Worm (Caenorhabditis elegans): ENCODE results near the gene C32D5.12.

- TF ChIP-seq pha-4 (tag; optimal IDR thresholded peaks at IDR 0.05) (no peak), unc-3 (GFP tag; conservative IDR thresholded peaks at IDR 0.05) (no peak), unc-3 (tag; optimal IDR thresholded peaks at IDR 0.05) (no peak), lim-6 (tag; optimal IDR thresholded peaks at IDR 0.05) (no peak), lin-11 (tag; optimal IDR thresholded peaks at IDR 0.05) (no peak), ztf-16 (tag; optimal IDR thresholded peaks at IDR 0.05) (no peak), hlh-8 (tag; optimal IDR thresholded peaks at IDR 0.05) (no peak), ceh-9 (tag; optimal IDR thresholded peaks at IDR 0.05) (no peak), sdc-2 (tag; optimal IDR thresholded peaks at IDR 0.05) (no peak), nhr-232 (tag; optimal IDR thresholded peaks at IDR 0.05) (no peak)
Measured at ce11 chrII:6365237-6365815, 6.5 kb upstream of the C32D5.12 start, which contains the start of the genes ani-2 and clec-88.
